Worm (Caenorhabditis elegans) whole organism, mixed stage, embryonic: ENCODE results near the gene T01B7.9.

Experiments
- ces-1 ChIP-seq: fragments of 150-350 bp; optimal IDR thresholded peaks from 2 replicates; lab custom pipeline; 2014; ENCODE audit warnings: missing biosample characterization, missing genetic modification reagents, missing genetic modification characterization
- elt-1 ChIP-seq: sonication (generic microtip); optimal IDR thresholded peaks from 2 replicates; lab custom pipeline; 2017; ENCODE audit warnings: missing genetic modification characterization, mild to moderate bottlenecking, missing compliant biosample characterization, antibody characterized with exemption, moderate library complexity, borderline replicate concordance; ENCODE audit not compliant: insufficient read depth
- lsy-2 ChIP-seq: fragments of 150-350 bp; optimal IDR thresholded peaks from 2 replicates; lab custom pipeline; 2014; ENCODE audit warnings: missing biosample characterization, missing genetic modification characterization
- mab-5 ChIP-seq: fragments of 150-350 bp; optimal IDR thresholded peaks from 2 replicates; lab custom pipeline; 2014; ENCODE audit warnings: missing biosample characterization, missing genetic modification characterization
- nhr-76 ChIP-seq: sonication (generic microtip); optimal IDR thresholded peaks from 2 replicates; lab custom pipeline; 2017; ENCODE audit warnings: missing biosample characterization, missing genetic modification characterization
- pha-4 ChIP-seq: fragments of 150-350 bp; optimal IDR thresholded peaks from 2 replicates; lab custom pipeline; 2018; ENCODE audit warnings: missing biosample characterization, missing genetic modification reagents, missing genetic modification characterization
- tbx-8 ChIP-seq: fragments of 200-800 bp; sonication (Bioruptor generic); optimal IDR thresholded peaks from 2 replicates; lab custom pipeline; 2018; ENCODE audit warnings: mild to moderate bottlenecking, missing genetic modification characterization, moderate library complexity, missing compliant biosample characterization
- zip-8 ChIP-seq: fragments of 150-350 bp; optimal IDR thresholded peaks from 2 replicates; lab custom pipeline; 2014; ENCODE audit warnings: missing biosample characterization, missing genetic modification characterization

ce11 chrII:8747246-8747938 lies 20.8 kb upstream of the T01B7.9 start:
- TF ChIP-seq zip-8 (tag; lab: Kevin White, UChicago) (no peak), tbx-8 (GFP tag; lab: Kevin White, UChicago) (no peak), nhr-76 (tag; lab: Kevin White, UChicago) (no peak), pha-4 (tag; lab: Kevin White, UChicago) (no peak), elt-1 (tag; lab: Kevin White, UChicago) (no peak), lsy-2 (tag; lab: Kevin White, UChicago) (no peak), ces-1 (no peak), mab-5 (tag; lab: Kevin White, UChicago) (no peak)
